Worm (Caenorhabditis elegans): ENCODE measurements around the gene attf-3.

DNA sequence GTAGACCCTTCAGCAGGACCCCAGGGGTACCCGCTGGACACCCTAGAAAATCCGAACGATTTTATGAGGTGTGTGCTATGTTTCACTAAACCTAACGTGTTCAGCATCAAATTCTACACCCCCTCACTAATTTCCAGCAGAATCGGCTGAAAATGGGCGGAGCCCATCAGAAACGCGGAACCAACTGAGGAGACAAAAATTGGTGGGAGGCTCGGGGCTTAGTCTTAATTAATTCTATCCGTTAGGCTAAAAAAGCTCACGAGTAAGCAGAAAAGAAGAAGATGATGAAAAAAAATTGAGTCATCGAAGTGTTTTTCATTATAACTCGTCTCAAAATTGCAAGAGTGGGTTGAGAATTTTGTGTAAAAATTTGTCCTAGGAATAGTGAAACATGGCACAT is 57.3 kb downstream of the attf-3 start:
- TF ChIP-seq elt-2 (tag; optimal IDR thresholded peaks at IDR 0.05) = no peak
- no peak for TF ChIP-seq pha-4 (tag; optimal IDR thresholded peaks at IDR 0.05)
- TF ChIP-seq ceh-9 (tag; optimal IDR thresholded peaks at IDR 0.05) = no peak
- TF ChIP-seq ama-1 (optimal IDR thresholded peaks at IDR 0.05) = no peak
- TF ChIP-seq nhr-232 (tag; optimal IDR thresholded peaks at IDR 0.05) = no peak

Data from whole organism, late embryonic.